Worm (Caenorhabditis elegans) whole organism, L4 larva: ENCODE data around the gene rab-7.
A peak's percentile ranks its signal among the peaks of the same experiment; 100 is the strongest.

Experiments
- F10B5.3 ChIP-seq: sonication (generic microtip); optimal IDR thresholded peaks from 2 replicates; lab custom pipeline; 2016; ENCODE audit warnings: mild to moderate bottlenecking, missing genetic modification characterization, missing compliant biosample characterization
- F26F4.8 ChIP-seq: fragments of 200-800 bp; sonication (Bioruptor generic); conservative IDR thresholded peaks from 2 replicates; pipeline ENCODE4 v1.3.6; 2022; ENCODE audit warnings: missing genetic modification characterization, missing compliant biosample characterization
- F44E2.7 ChIP-seq: fragments of 200-800 bp; sonication (Bioruptor generic); IDR thresholded peaks from 2 replicates; pipeline ENCODE4 v2.1.2; 2022; ENCODE audit warnings: missing genetic modification characterization, missing compliant biosample characterization
- R02D3.7 ChIP-seq: fragments of 150-350 bp; sonication (generic microtip); optimal IDR thresholded peaks from 3 replicates; lab custom pipeline; 2014; ENCODE audit warnings: missing biosample characterization, missing genetic modification characterization
- T20F7.1 ChIP-seq: fragments of 200-800 bp; sonication (Bioruptor generic); optimal IDR thresholded peaks from 2 replicates; lab custom pipeline; 2018; ENCODE audit warnings: mild to moderate bottlenecking, missing genetic modification characterization, missing compliant biosample characterization
- T26A8.4 ChIP-seq: fragments of 200-800 bp; sonication (Bioruptor generic); IDR thresholded peaks from 2 replicates; pipeline ENCODE4 v1.3.6; 2022; ENCODE audit warnings: missing genetic modification characterization, missing compliant biosample characterization
- Y48G9A.11 ChIP-seq: fragments of 200-800 bp; sonication (Bioruptor generic); IDR thresholded peaks from 2 replicates; pipeline ENCODE4 v1.3.6; 2022; ENCODE audit warnings: missing genetic modification reagents, missing genetic modification characterization, missing compliant biosample characterization
- ZK337.2 ChIP-seq: fragments of 200-800 bp; sonication (Bioruptor generic); IDR thresholded peaks from 2 replicates; pipeline ENCODE4 v1.3.6; 2022; ENCODE audit warnings: missing genetic modification reagents, missing genetic modification characterization, missing compliant biosample characterization
- arid-1 ChIP-seq: fragments of 200-800 bp; sonication (Bioruptor generic); conservative IDR thresholded peaks from 2 replicates; pipeline ENCODE4 v1.3.6; 2022; ENCODE audit warnings: missing genetic modification reagents, missing genetic modification characterization, missing compliant biosample characterization
- attf-4 ChIP-seq: sonication (generic microtip); optimal IDR thresholded peaks from 3 replicates; lab custom pipeline; 2017; ENCODE audit warnings: missing biosample characterization, missing genetic modification characterization
- ceh-28 ChIP-seq: fragments of 150-350 bp; optimal IDR thresholded peaks from 2 replicates; lab custom pipeline; 2014; ENCODE audit warnings: missing biosample characterization, missing genetic modification reagents, missing genetic modification characterization
- ceh-32 ChIP-seq: sonication (generic microtip); optimal IDR thresholded peaks from 2 replicates; lab custom pipeline; 2016; ENCODE audit warnings: mild to moderate bottlenecking, missing genetic modification characterization, missing compliant biosample characterization; ENCODE audit not compliant: poor library complexity
- ceh-82 ChIP-seq: sonication (generic microtip); optimal IDR thresholded peaks from 2 replicates; lab custom pipeline; 2017; ENCODE audit warnings: missing biosample characterization, missing genetic modification characterization
- ces-1 ChIP-seq: fragments of 150-350 bp; sonication (generic microtip); optimal IDR thresholded peaks from 4 replicates; lab custom pipeline; 2014; ENCODE audit warnings: missing biosample characterization, missing genetic modification reagents, missing genetic modification characterization
- daf-16 ChIP-seq, 3 experiments: sonication (generic microtip); optimal IDR thresholded peaks; 2 replicates each; lab custom pipeline; 2016 to 2017; ENCODE audit warnings: missing genetic modification characterization in 3 of 3, missing genetic modification reagents in 3 of 3, mild to moderate bottlenecking in 2 of 3, missing compliant biosample characterization in 2 of 3, missing biosample characterization in 1 of 3, moderate library complexity in 1 of 3
- dmd-6 ChIP-seq: fragments of 200-800 bp; sonication (Bioruptor generic); IDR thresholded peaks from 2 replicates; pipeline ENCODE4 v1.3.6; 2022; ENCODE audit warnings: missing genetic modification reagents, missing genetic modification characterization, missing compliant biosample characterization
- dmd-8 ChIP-seq: fragments of 200-800 bp; sonication (Bioruptor generic); IDR thresholded peaks from 2 replicates; pipeline ENCODE4 v1.3.6; 2022; ENCODE audit warnings: missing genetic modification characterization, missing compliant biosample characterization
- dve-1 ChIP-seq: sonication (generic microtip); optimal IDR thresholded peaks from 2 replicates; lab custom pipeline; 2017; ENCODE audit warnings: antibody characterized with exemption, mild to moderate bottlenecking, missing genetic modification characterization, missing compliant biosample characterization; ENCODE audit not compliant: insufficient read depth
- egl-27 ChIP-seq: sonication (generic microtip); optimal IDR thresholded peaks from 3 replicates; lab custom pipeline; 2017; ENCODE audit warnings: missing biosample characterization, missing genetic modification reagents, missing genetic modification characterization
- egl-43 ChIP-seq: fragments of 200-800 bp; sonication (Bioruptor generic); IDR thresholded peaks from 2 replicates; pipeline ENCODE4 v1.3.6; 2022; ENCODE audit warnings: missing genetic modification reagents, missing genetic modification characterization, missing compliant biosample characterization
- gei-8 ChIP-seq: fragments of 200-800 bp; sonication (Bioruptor generic); optimal IDR thresholded peaks from 2 replicates; lab custom pipeline; 2018; ENCODE audit warnings: mild to moderate bottlenecking, missing genetic modification characterization, missing compliant biosample characterization
- hif-1 ChIP-seq, 2 experiments: sonication (generic microtip); optimal IDR thresholded peaks; 2 replicates each; lab custom pipeline; 2016 to 2017; ENCODE audit warnings: missing compliant biosample characterization in 2 of 2, missing genetic modification characterization in 2 of 2, missing genetic modification reagents in 2 of 2, missing genotype in 2 of 2, mild to moderate bottlenecking in 1 of 2
- hlh-11 ChIP-seq: fragments of 200-800 bp; sonication (Bioruptor generic); optimal IDR thresholded peaks from 2 replicates; lab custom pipeline; 2018; ENCODE audit warnings: mild to moderate bottlenecking, missing genetic modification characterization, missing compliant biosample characterization
- jun-1 ChIP-seq: fragments of 150-350 bp; optimal IDR thresholded peaks from 2 replicates; lab custom pipeline; 2014; ENCODE audit warnings: missing biosample characterization, missing genetic modification reagents, missing genetic modification characterization
- lin-13 ChIP-seq: fragments of 150-350 bp; optimal IDR thresholded peaks from 2 replicates; lab custom pipeline; 2014; ENCODE audit warnings: missing biosample characterization, missing genetic modification reagents, missing genetic modification characterization
- lin-15B ChIP-seq: fragments of 150-350 bp; sonication (generic microtip); optimal IDR thresholded peaks from 3 replicates; lab custom pipeline; 2014; ENCODE audit warnings: missing biosample characterization, missing genetic modification characterization
- lin-38 ChIP-seq: fragments of 200-800 bp; sonication (Bioruptor generic); IDR thresholded peaks from 2 replicates; pipeline ENCODE4 v1.3.6; 2022; ENCODE audit warnings: missing genetic modification reagents, missing genetic modification characterization, missing compliant biosample characterization
- lin-39 ChIP-seq: fragments of 150-350 bp; optimal IDR thresholded peaks from 2 replicates; lab custom pipeline; 2014; ENCODE audit warnings: missing biosample characterization, missing genetic modification reagents, missing genetic modification characterization
- lir-3 ChIP-seq: sonication (generic microtip); optimal IDR thresholded peaks from 2 replicates; lab custom pipeline; 2016; ENCODE audit warnings: mild to moderate bottlenecking, missing genetic modification characterization, missing compliant biosample characterization
- madf-5 ChIP-seq, 2 experiments: fragments of 200-800 bp; sonication (Bioruptor generic); IDR thresholded peaks; 2 replicates each; pipeline ENCODE4 v1.3.6; 2022; ENCODE audit warnings: missing compliant biosample characterization in 2 of 2, missing genetic modification characterization in 2 of 2
- madf-9 ChIP-seq: fragments of 200-800 bp; sonication (Bioruptor generic); conservative IDR thresholded peaks from 2 replicates; pipeline ENCODE4 v1.3.6; 2022; ENCODE audit warnings: missing genetic modification reagents, missing genetic modification characterization, missing compliant biosample characterization
- mep-1 ChIP-seq: fragments of 150-350 bp; sonication (generic microtip); optimal IDR thresholded peaks from 3 replicates; lab custom pipeline; 2014; ENCODE audit warnings: missing biosample characterization, missing genetic modification characterization
- mes-2 ChIP-seq: sonication (generic microtip); optimal IDR thresholded peaks from 2 replicates; lab custom pipeline; 2016; ENCODE audit warnings: missing genotype, mild to moderate bottlenecking, missing genetic modification characterization, missing compliant biosample characterization; ENCODE audit not compliant: poor library complexity, severe bottlenecking
- nhr-102 ChIP-seq: sonication (generic microtip); optimal IDR thresholded peaks from 2 replicates; lab custom pipeline; 2016; ENCODE audit warnings: mild to moderate bottlenecking, missing genetic modification characterization, moderate library complexity, missing compliant biosample characterization
- nhr-111 ChIP-seq: fragments of 200-800 bp; sonication (Bioruptor generic); optimal IDR thresholded peaks from 2 replicates; lab custom pipeline; 2018; ENCODE audit warnings: mild to moderate bottlenecking, missing genetic modification characterization, missing compliant biosample characterization
- nhr-28 ChIP-seq: fragments of 150-350 bp; optimal IDR thresholded peaks from 2 replicates; lab custom pipeline; 2014; ENCODE audit warnings: missing biosample characterization, missing genetic modification characterization
- nhr-41 ChIP-seq: fragments of 200-800 bp; sonication (Bioruptor generic); IDR thresholded peaks from 2 replicates; pipeline ENCODE4 v1.3.6; 2022; ENCODE audit warnings: missing genetic modification reagents, missing genetic modification characterization, missing compliant biosample characterization
- nhr-76 ChIP-seq: fragments of 150-350 bp; optimal IDR thresholded peaks from 2 replicates; lab custom pipeline; 2014; ENCODE audit warnings: missing biosample characterization, missing genetic modification characterization
- saeg-2 ChIP-seq: fragments of 200-800 bp; sonication (Bioruptor generic); IDR thresholded peaks from 2 replicates; pipeline ENCODE4 v1.3.6; 2022; ENCODE audit warnings: missing genetic modification reagents, missing genetic modification characterization, missing compliant biosample characterization
- set-16 ChIP-seq: fragments of 200-800 bp; sonication (Bioruptor generic); IDR thresholded peaks from 2 replicates; pipeline ENCODE4 v1.3.6; 2022; ENCODE audit warnings: missing genetic modification reagents, missing genetic modification characterization, missing compliant biosample characterization
- skn-1 ChIP-seq: fragments of 150-350 bp; optimal IDR thresholded peaks from 2 replicates; lab custom pipeline; 2014; ENCODE audit warnings: missing biosample characterization, missing genetic modification characterization
- snpc-1.2 ChIP-seq: fragments of 200-800 bp; sonication (Bioruptor generic); IDR thresholded peaks from 2 replicates; pipeline ENCODE4 v1.3.6; 2022; ENCODE audit warnings: missing genetic modification reagents, missing genetic modification characterization, missing compliant biosample characterization
- spr-3 ChIP-seq: fragments of 200-800 bp; sonication (Bioruptor generic); optimal IDR thresholded peaks from 2 replicates; lab custom pipeline; 2018; ENCODE audit warnings: mild to moderate bottlenecking, missing genetic modification characterization, missing compliant biosample characterization
- tag-97 ChIP-seq: fragments of 200-800 bp; sonication (Bioruptor generic); IDR thresholded peaks from 2 replicates; pipeline ENCODE4 v1.3.6; 2022; ENCODE audit warnings: missing genetic modification characterization, missing compliant biosample characterization
- unc-130 ChIP-seq: sonication (generic microtip); optimal IDR thresholded peaks from 2 replicates; lab custom pipeline; 2016; ENCODE audit warnings: missing genetic modification reagents, missing genetic modification characterization, missing compliant biosample characterization
- vab-7 ChIP-seq: fragments of 200-800 bp; sonication (Bioruptor generic); IDR thresholded peaks from 2 replicates; pipeline ENCODE4 v1.3.6; 2022; ENCODE audit warnings: missing genetic modification reagents, missing genetic modification characterization, missing compliant biosample characterization
- zfp-3 ChIP-seq: fragments of 200-800 bp; sonication (Bioruptor generic); conservative IDR thresholded peaks from 2 replicates; pipeline ENCODE4 v1.3.6; 2022; ENCODE audit warnings: missing genetic modification reagents, missing genetic modification characterization, missing compliant biosample characterization
- zip-11 ChIP-seq: fragments of 200-800 bp; sonication (Bioruptor generic); IDR thresholded peaks from 2 replicates; pipeline ENCODE4 v1.3.6; 2022; ENCODE audit warnings: missing genetic modification characterization, missing compliant biosample characterization
- ztf-7 ChIP-seq: fragments of 150-350 bp; optimal IDR thresholded peaks from 2 replicates; lab custom pipeline; 2014; ENCODE audit warnings: missing biosample characterization, missing genetic modification characterization

Gene rab-7

DNA sequence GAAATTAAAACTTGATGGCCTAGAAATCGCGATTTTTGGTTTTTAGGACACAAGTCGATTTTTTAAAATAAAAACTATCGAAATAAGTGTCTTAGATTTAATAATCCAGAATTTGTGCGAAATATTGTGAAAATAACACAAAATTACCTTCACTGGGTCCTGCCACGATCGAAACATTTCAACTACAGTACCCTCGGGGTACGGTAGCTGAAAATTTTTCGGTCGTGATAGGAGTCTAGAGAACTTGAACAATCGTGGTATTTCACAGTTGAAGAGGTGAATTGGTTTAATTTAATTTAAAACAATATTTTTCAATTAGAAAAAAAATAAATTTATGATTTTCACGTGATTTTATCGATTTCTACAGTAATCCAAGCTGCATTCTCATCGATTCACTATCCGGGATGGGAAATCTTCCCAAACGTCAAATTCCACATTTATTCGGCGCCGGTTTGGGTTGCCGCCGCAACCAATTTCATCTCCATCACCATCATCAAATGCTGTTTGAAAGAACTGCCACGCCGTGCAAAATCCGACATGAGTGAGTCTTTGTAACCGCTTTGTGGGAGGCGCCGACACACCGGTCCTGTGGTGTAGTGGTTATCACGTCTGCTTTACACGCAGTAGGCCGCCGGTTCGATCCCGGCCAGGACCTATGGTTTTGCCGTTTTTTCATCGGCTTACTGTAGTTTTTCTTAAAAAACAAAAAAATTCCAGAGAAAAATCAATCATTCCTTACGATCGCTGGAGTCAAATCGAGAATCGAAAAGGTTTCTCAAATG, 7.7 kb downstream of the rab-7 start (continued):
- TF ChIP-seq lir-3 (tag; lab: Kevin White, UChicago) (peak; percentile 19), lin-13 (GFP tag; lab: Kevin White, UChicago) (no peak), ceh-82 (tag; lab: Kevin White, UChicago) (no peak), lin-38 (GFP tag; lab: Robert Waterston, UW) (no peak), ceh-28 (no peak), spr-3 (GFP tag; lab: Kevin White, UChicago) (no peak), gei-8 (no peak), Y48G9A.11 (no peak), nhr-102 (no peak), mep-1 (tag; lab: Kevin White, UChicago) (peak; percentile 68), attf-4 (tag; lab: Kevin White, UChicago) (no peak), nhr-76 (tag; lab: Kevin White, UChicago) (no peak), nhr-111 (GFP tag; lab: Kevin White, UChicago) (no peak), madf-9 (GFP tag; lab: Robert Waterston, UW) (0 out of 2 replicates have a peak, but pooled peaks have one; percentile 48), tag-97 (GFP tag; lab: Robert Waterston, UW) (no peak), dmd-6 (no peak; the same call in 1 of the 2 replicates), snpc-1.2 (peak; percentile 66; the same call in 1 of the 2 replicates), ZK337.2 (GFP tag; lab: Robert Waterston, UW) (0 out of 2 replicates have a peak, but pooled peaks have one; percentile 38), arid-1 (GFP tag; lab: Robert Waterston, UW) (0 out of 2 replicates have a peak, but pooled peaks have one; percentile 34), madf-5 (GFP tag; IDR thresholded peaks at IDR 0.05; lab: Robert Waterston, UW) (no peak), lin-15B (no peak), skn-1 (tag; lab: Kevin White, UChicago) (no peak), zfp-3 (GFP tag; lab: Robert Waterston, UW) (no peak), T26A8.4 (GFP tag; lab: Robert Waterston, UW) (no peak), dve-1 (tag; lab: Kevin White, UChicago) (peak; percentile 39), ces-1 (GFP tag; lab: Kevin White, UChicago) (no peak), zip-11 (GFP tag; lab: Robert Waterston, UW) (no peak), ceh-32 (tag; lab: Kevin White, UChicago) (no peak), T20F7.1 (GFP tag; lab: Kevin White, UChicago) (no peak), dmd-8 (GFP tag; lab: Robert Waterston, UW) (no peak), saeg-2 (GFP tag; lab: Robert Waterston, UW) (no peak), set-16 (GFP tag; lab: Robert Waterston, UW) (no peak), R02D3.7 (tag; lab: Kevin White, UChicago) (no peak), nhr-41 (GFP tag; lab: Robert Waterston, UW) (no peak), unc-130 (GFP tag; lab: Kevin White, UChicago) (peak; percentile 12), hlh-11 (tag; lab: Kevin White, UChicago) (peak; percentile 63), ztf-7 (no peak), jun-1 (tag; lab: Kevin White, UChicago) (no peak), egl-27 (tag; lab: Kevin White, UChicago) (no peak), F10B5.3 (tag; lab: Kevin White, UChicago) (no peak), nhr-28 (tag; lab: Kevin White, UChicago) (peak; percentile 1), lin-39 (tag; lab: Kevin White, UChicago) (no peak), vab-7 (0 out of 2 replicates have a peak, but pooled peaks have one; percentile 47), F26F4.8 (GFP tag; lab: Robert Waterston, UW) (no peak), mes-2 (tag; lab: Kevin White, UChicago) (no peak), egl-43 (GFP tag; lab: Robert Waterston, UW) (no peak), F44E2.7 (GFP tag; lab: Robert Waterston, UW) (no peak), hif-1 (tag; optimal IDR thresholded peaks at IDR 0.05; lab: Kevin White, UChicago) (peak in 1 of 2 experiments; percentile 42), daf-16 (GFP tag; optimal IDR thresholded peaks at IDR 0.05; lab: Kevin White, UChicago) (no peak), daf-16 (tag; optimal IDR thresholded peaks at IDR 0.05; lab: Kevin White, UChicago) (peak; percentile 41)
